Fruit fly (Drosophila melanogaster) whole organism, wandering third instar larva: ENCODE results near the gene CG42526.

Experiments used
- Dfd ChIP-seq: fragments of >200 bp; optimal IDR thresholded peaks from 2 replicates; lab custom pipeline; 2017; ENCODE audit warnings: missing biosample characterization, missing genetic modification characterization
- Hnf4 ChIP-seq: fragments of 200-800 bp; sonication (Bioruptor generic); optimal IDR thresholded peaks from 2 replicates; lab custom pipeline; 2016; ENCODE audit warnings: missing biosample characterization, mild to moderate bottlenecking, missing genetic modification characterization
- Hr78 ChIP-seq: fragments of >200 bp; optimal IDR thresholded peaks from 2 replicates; lab custom pipeline; 2017; ENCODE audit warnings: missing biosample characterization, missing genetic modification characterization
- Hr83 ChIP-seq: fragments of 200-300 bp; sonication (Bioruptor generic); optimal IDR thresholded peaks from 2 replicates; lab custom pipeline; 2016; ENCODE audit warnings: missing biosample characterization, mild to moderate bottlenecking, missing genetic modification characterization, moderate library complexity; ENCODE audit not compliant: poor library complexity, severe bottlenecking
- Jra ChIP-seq: sonication (Bioruptor generic); optimal IDR thresholded peaks from 2 replicates; lab custom pipeline; 2016; ENCODE audit warnings: missing biosample characterization, missing genetic modification characterization
- dsf ChIP-seq: sonication (Bioruptor generic); optimal IDR thresholded peaks from 2 replicates; lab custom pipeline; 2016; ENCODE audit warnings: missing biosample characterization, missing genetic modification characterization, borderline replicate concordance
- h ChIP-seq: fragments of 200-800 bp; sonication (Bioruptor generic); optimal IDR thresholded peaks from 3 replicates; lab custom pipeline; 2016; ENCODE audit warnings: missing biosample characterization, mild to moderate bottlenecking, missing genetic modification characterization
- jim ChIP-seq: fragments of 175-275, 200-325 bp; sonication (Bioruptor generic); optimal IDR thresholded peaks from 2 replicates; lab custom pipeline; 2016; ENCODE audit warnings: missing biosample characterization, mild to moderate bottlenecking, missing genetic modification characterization
- psq ChIP-seq: fragments of 200-800 bp; sonication (Bioruptor generic); optimal IDR thresholded peaks from 3 replicates; lab custom pipeline; 2017; ENCODE audit warnings: missing biosample characterization, mild to moderate bottlenecking, missing genetic modification characterization, moderate library complexity

DNA sequence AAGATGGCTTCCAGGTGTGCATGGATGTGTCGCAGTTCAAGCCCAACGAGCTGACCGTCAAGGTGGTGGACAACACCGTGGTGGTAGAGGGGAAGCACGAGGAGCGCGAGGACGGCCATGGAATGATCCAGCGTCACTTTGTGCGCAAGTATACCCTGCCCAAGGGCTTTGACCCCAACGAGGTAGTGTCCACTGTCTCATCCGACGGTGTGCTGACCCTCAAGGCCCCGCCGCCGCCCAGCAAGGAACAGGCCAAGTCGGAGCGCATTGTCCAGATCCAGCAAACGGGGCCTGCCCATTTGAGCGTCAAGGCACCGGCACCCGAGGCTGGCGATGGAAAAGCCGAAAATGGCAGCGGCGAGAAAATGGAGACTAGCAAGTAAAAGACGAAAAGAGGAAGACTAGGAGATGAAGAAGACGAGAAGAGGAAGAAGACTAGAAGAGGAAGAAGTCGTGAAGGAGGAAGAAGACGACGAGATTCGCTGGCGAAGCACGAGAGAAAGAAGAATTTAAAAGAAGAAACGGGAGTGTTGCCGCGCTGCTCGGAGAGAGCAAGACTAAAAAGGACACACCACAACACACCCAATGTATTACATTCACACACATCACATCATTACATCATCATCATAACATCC, 50.6 kb downstream of the CG42526 start:
- TF ChIP-seq dsf (GFP tag; lab: Kevin White, UChicago): no peak
- TF ChIP-seq Hr83: no peak
- no peak for TF ChIP-seq jim (GFP tag; lab: Kevin White, UChicago)
- no peak for TF ChIP-seq Hnf4 (GFP tag; lab: Kevin White, UChicago)
- TF ChIP-seq psq: peak; percentile 54
- TF ChIP-seq Jra (GFP tag; lab: Kevin White, UChicago): no peak
- TF ChIP-seq Dfd (GFP tag; lab: Kevin White, UChicago): no peak
- TF ChIP-seq Hr78 (GFP tag; lab: Kevin White, UChicago): no peak
- TF ChIP-seq h: no peak
